Worm (Caenorhabditis elegans) whole organism, L4 larva: ENCODE measurements around the gene slo-2.

Experiments used
- T26A8.4 ChIP-seq: fragments of 200-800 bp; sonication (Bioruptor generic); IDR thresholded peaks from 2 replicates; pipeline ENCODE4 v1.3.6; 2022; ENCODE audit warnings: missing genetic modification characterization, missing compliant biosample characterization
- mep-1 ChIP-seq: fragments of 150-350 bp; sonication (generic microtip); optimal IDR thresholded peaks from 3 replicates; lab custom pipeline; 2014; ENCODE audit warnings: missing biosample characterization, missing genetic modification characterization
- mxl-2 ChIP-seq: fragments of 200-800 bp; sonication (Bioruptor generic); conservative IDR thresholded peaks from 2 replicates; pipeline ENCODE4 v1.3.6; 2022; ENCODE audit warnings: missing genetic modification reagents, missing genetic modification characterization, missing compliant biosample characterization
- nhr-6 ChIP-seq: fragments of 150-350 bp; optimal IDR thresholded peaks from 2 replicates; lab custom pipeline; 2014; ENCODE audit warnings: missing biosample characterization, missing genetic modification characterization
- unc-39 ChIP-seq: sonication (generic microtip); optimal IDR thresholded peaks from 2 replicates; lab custom pipeline; 2017; ENCODE audit warnings: missing biosample characterization, missing genetic modification characterization

ce11 chrX:11351856-11352255 is 53.9 kb downstream of the slo-2 start, which contains the start of gene pgp-3:
- no peak for TF ChIP-seq mep-1 (tag; lab: Kevin White, UChicago)
- no peak for TF ChIP-seq nhr-6 (tag; lab: Kevin White, UChicago)
- TF ChIP-seq mxl-2 (GFP tag; lab: Robert Waterston, UW), result no peak
- no peak for TF ChIP-seq unc-39
- no peak for TF ChIP-seq T26A8.4 (GFP tag; lab: Robert Waterston, UW)
